Fruit fly (Drosophila melanogaster) whole organism, embryonic: Measurements from ENCODE around the gene Prp18.

Source experiments
- C15 ChIP-seq: fragments of 200-800 bp; sonication (Bioruptor generic); IDR thresholded peaks from 3 replicates; pipeline ENCODE4 v1.3.6; 2022; ENCODE audit warnings: missing biosample characterization, missing genetic modification characterization
- CG10267 ChIP-seq: fragments of 200-800 bp; sonication (Bioruptor generic); optimal IDR thresholded peaks from 2 replicates; lab custom pipeline; 2018; ENCODE audit warnings: missing biosample characterization, mild to moderate bottlenecking, missing genetic modification characterization, moderate library complexity
- CG11398 ChIP-seq: fragments of 200-800 bp; sonication (Bioruptor generic); optimal IDR thresholded peaks from 2 replicates; lab custom pipeline; 2016; ENCODE audit warnings: missing biosample characterization, missing genetic modification characterization
- CG11560 ChIP-seq: fragments of 200-800 bp; sonication (Bioruptor generic); IDR thresholded peaks from 3 replicates; pipeline ENCODE4 v1.3.6; 2022; ENCODE audit warnings: missing biosample characterization, missing genetic modification characterization
- CG11696 ChIP-seq: fragments of 200-800 bp; sonication (Bioruptor generic); IDR thresholded peaks from 2 replicates; pipeline ENCODE4 v1.3.6; 2022; ENCODE audit warnings: missing biosample characterization, missing genetic modification characterization
- CG12236 ChIP-seq: fragments of 200-800 bp; sonication (Bioruptor generic); optimal IDR thresholded peaks from 2 replicates; lab custom pipeline; 2016; ENCODE audit warnings: missing biosample characterization, missing genetic modification characterization
- CG1233 ChIP-seq: fragments of 200-800 bp; sonication (Bioruptor generic); optimal IDR thresholded peaks from 4 replicates; lab custom pipeline; 2018; ENCODE audit warnings: missing biosample characterization, mild to moderate bottlenecking, missing genetic modification characterization
- CG13296 ChIP-seq: fragments of 200-800 bp; sonication (Bioruptor generic); optimal IDR thresholded peaks from 3 replicates; lab custom pipeline; 2018; ENCODE audit warnings: missing biosample characterization, mild to moderate bottlenecking, missing genetic modification characterization
- CG15479 ChIP-seq: fragments of 200-800 bp; sonication (Bioruptor generic); optimal IDR thresholded peaks from 3 replicates; lab custom pipeline; 2019; ENCODE audit warnings: missing biosample characterization, mild to moderate bottlenecking, missing genetic modification characterization, moderate library complexity
- CG2202 ChIP-seq: fragments of 200-800 bp; sonication (Bioruptor generic); optimal IDR thresholded peaks from 2 replicates; lab custom pipeline; 2018; ENCODE audit warnings: missing biosample characterization, mild to moderate bottlenecking, missing genetic modification characterization
- CG30431 ChIP-seq: fragments of 200-800 bp; sonication (Bioruptor generic); optimal IDR thresholded peaks from 2 replicates; lab custom pipeline; 2017; ENCODE audit warnings: missing biosample characterization, missing genetic modification characterization
- CG33213 ChIP-seq: fragments of 200-800 bp; sonication (Bioruptor generic); optimal IDR thresholded peaks from 3 replicates; lab custom pipeline; 2016; ENCODE audit warnings: missing biosample characterization, missing genetic modification characterization
- CG34376 ChIP-seq: fragments of 200-800 bp; sonication (Bioruptor generic); optimal IDR thresholded peaks from 2 replicates; lab custom pipeline; 2018; ENCODE audit warnings: missing biosample characterization, mild to moderate bottlenecking, missing genetic modification characterization
- CG42726 ChIP-seq: fragments of 200-800 bp; sonication (Bioruptor generic); IDR thresholded peaks from 2 replicates; pipeline ENCODE4 v1.3.6; 2022; ENCODE audit warnings: missing biosample characterization, missing genetic modification characterization; ENCODE audit not compliant: partially characterized antibody
- CG4360 ChIP-seq: fragments of 200-800 bp; sonication (Bioruptor generic); IDR thresholded peaks from 2 replicates; pipeline ENCODE4 v1.3.6; 2022; ENCODE audit warnings: missing biosample characterization, missing genetic modification characterization
- CG7963 ChIP-seq: fragments of 200-800 bp; sonication (Bioruptor generic); IDR thresholded peaks from 3 replicates; pipeline ENCODE4 v1.3.6; 2022; ENCODE audit warnings: missing biosample characterization, missing genetic modification characterization; ENCODE audit not compliant: partially characterized antibody
- CG9215 ChIP-seq: fragments of 200-800 bp; sonication (Bioruptor generic); IDR thresholded peaks from 2 replicates; pipeline ENCODE4 v1.3.6; 2022; ENCODE audit warnings: missing biosample characterization, missing genetic modification characterization
- CG9609 ChIP-seq: fragments of 200-800 bp; sonication (Bioruptor generic); optimal IDR thresholded peaks from 3 replicates; lab custom pipeline; 2016; ENCODE audit warnings: missing biosample characterization, missing genetic modification characterization
- CG9932 ChIP-seq: fragments of 200-800 bp; sonication (Bioruptor generic); IDR thresholded peaks from 2 replicates; pipeline ENCODE4 v1.3.6; 2022; ENCODE audit warnings: missing biosample characterization, missing genetic modification characterization
- CkIIα-i1 ChIP-seq: fragments of 200-800 bp; sonication (Bioruptor generic); IDR thresholded peaks from 2 replicates; pipeline ENCODE4 v1.3.6; 2022; ENCODE audit warnings: missing biosample characterization, missing genetic modification characterization
- CrebB ChIP-seq: fragments of 200-800 bp; sonication (Bioruptor generic); optimal IDR thresholded peaks from 3 replicates; lab custom pipeline; 2018; ENCODE audit warnings: missing biosample characterization, mild to moderate bottlenecking, missing genetic modification characterization
- D19A ChIP-seq: fragments of 200-800 bp; optimal IDR thresholded peaks from 3 replicates; lab custom pipeline; 2019; ENCODE audit warnings: missing biosample characterization, mild to moderate bottlenecking, missing genetic modification characterization, moderate library complexity
- D19B ChIP-seq: fragments of 200-800 bp; sonication (Bioruptor generic); optimal IDR thresholded peaks from 2 replicates; lab custom pipeline; 2017; ENCODE audit warnings: missing biosample characterization, mild to moderate bottlenecking, missing genetic modification characterization
- ERR ChIP-seq: fragments of 200-800 bp; sonication (Bioruptor generic); optimal IDR thresholded peaks from 2 replicates; lab custom pipeline; 2016; ENCODE audit warnings: missing biosample characterization, missing genetic modification characterization
- Eip74EF ChIP-seq, 2 experiments: fragments of 200-800 bp in 1 of 2; fragments of >200 bp in 1 of 2; sonication (Bioruptor generic) in 1 of 2; optimal IDR thresholded peaks; 2 replicates each; lab custom pipeline; 2017 to 2019; ENCODE audit warnings: missing biosample characterization in 2 of 2, missing genetic modification characterization in 2 of 2, mild to moderate bottlenecking in 1 of 2, moderate library complexity in 1 of 2
- Fer2 ChIP-seq: fragments of 200-800 bp; sonication (Bioruptor generic); optimal IDR thresholded peaks from 2 replicates; lab custom pipeline; 2018; ENCODE audit warnings: missing biosample characterization, mild to moderate bottlenecking, missing genetic modification characterization, moderate library complexity
- HmgD ChIP-seq: fragments of 200-800 bp; sonication (Bioruptor generic); optimal IDR thresholded peaks from 3 replicates; lab custom pipeline; 2016; ENCODE audit warnings: missing biosample characterization, missing genetic modification characterization
- HmgZ ChIP-seq: fragments of 200-800 bp; sonication (Bioruptor generic); optimal IDR thresholded peaks from 2 replicates; lab custom pipeline; 2018; ENCODE audit warnings: missing biosample characterization, mild to moderate bottlenecking, missing genetic modification characterization
- Hr39 ChIP-seq: fragments of >200 bp; optimal IDR thresholded peaks from 2 replicates; lab custom pipeline; 2017
- MTF-1 ChIP-seq: fragments of 200-800 bp; sonication (Bioruptor generic); optimal IDR thresholded peaks from 2 replicates; lab custom pipeline; 2018; ENCODE audit warnings: missing biosample characterization, mild to moderate bottlenecking, missing genetic modification characterization, borderline replicate concordance
- Oaz ChIP-seq: fragments of 200-800 bp; sonication (Bioruptor generic); IDR thresholded peaks from 2 replicates; pipeline ENCODE4 v1.3.6; 2022; ENCODE audit warnings: missing biosample characterization, missing genetic modification characterization
- Six4 ChIP-seq: fragments of 200-800 bp; sonication (Bioruptor generic); optimal IDR thresholded peaks from 2 replicates; lab custom pipeline; 2016; ENCODE audit warnings: missing biosample characterization, missing genetic modification characterization
- Vsx1 ChIP-seq: fragments of 200-800 bp; sonication (Bioruptor generic); optimal IDR thresholded peaks from 2 replicates; lab custom pipeline; 2017; ENCODE audit warnings: missing biosample characterization, mild to moderate bottlenecking, missing genetic modification characterization, missing genetic modification reagents
- al ChIP-seq: fragments of 200-800 bp; sonication (Bioruptor generic); IDR thresholded peaks from 2 replicates; pipeline ENCODE4 v1.3.6; 2022; ENCODE audit warnings: missing biosample characterization, missing genetic modification characterization
- amos ChIP-seq: fragments of 200-800 bp; sonication (Bioruptor generic); IDR thresholded peaks from 2 replicates; pipeline ENCODE4 v1.3.6; 2022; ENCODE audit warnings: missing biosample characterization, missing genetic modification characterization; ENCODE audit not compliant: partially characterized antibody
- ase ChIP-seq: fragments of 200-800 bp; sonication (Bioruptor generic); IDR thresholded peaks from 3 replicates; pipeline ENCODE4 v1.3.6; 2022; ENCODE audit warnings: missing biosample characterization, missing genetic modification characterization
- chinmo ChIP-seq: fragments of 200-800 bp; sonication (Bioruptor generic); IDR thresholded peaks from 4 replicates; pipeline ENCODE4 v1.3.6; 2022; ENCODE audit warnings: missing biosample characterization, missing genetic modification characterization; ENCODE audit not compliant: partially characterized antibody
- dimm ChIP-seq: fragments of 200-800 bp; sonication (Bioruptor generic); IDR thresholded peaks from 2 replicates; pipeline ENCODE4 v1.3.6; 2022; ENCODE audit warnings: missing biosample characterization, missing genetic modification characterization
- dmrt11E ChIP-seq: fragments of 200-800 bp; sonication (Bioruptor generic); optimal IDR thresholded peaks from 3 replicates; lab custom pipeline; 2018; ENCODE audit warnings: missing biosample characterization, mild to moderate bottlenecking, missing genetic modification characterization, moderate library complexity
- en ChIP-seq: fragments of 200-800 bp; sonication (Bioruptor generic); optimal IDR thresholded peaks from 2 replicates; lab custom pipeline; 2016; ENCODE audit warnings: missing biosample characterization, missing genetic modification characterization
- jumu ChIP-seq: fragments of 200-800 bp; sonication (Bioruptor generic); optimal IDR thresholded peaks from 3 replicates; lab custom pipeline; 2016; ENCODE audit warnings: missing biosample characterization, missing genetic modification characterization
- lilli ChIP-seq: fragments of 200-800 bp; sonication (Bioruptor generic); optimal IDR thresholded peaks from 3 replicates; lab custom pipeline; 2016; ENCODE audit warnings: missing biosample characterization, missing genetic modification characterization
- mld ChIP-seq: fragments of 200-800 bp; sonication (Bioruptor generic); IDR thresholded peaks from 3 replicates; pipeline ENCODE4 v1.3.6; 2022; ENCODE audit warnings: missing biosample characterization, missing genetic modification characterization; ENCODE audit not compliant: partially characterized antibody
- onecut ChIP-seq: fragments of 200-800 bp; sonication (Bioruptor generic); IDR thresholded peaks from 2 replicates; pipeline ENCODE4 v1.3.6; 2022; ENCODE audit warnings: missing biosample characterization, missing genetic modification characterization
- pfk ChIP-seq: fragments of 200-800 bp; sonication (Bioruptor generic); optimal IDR thresholded peaks from 2 replicates; lab custom pipeline; 2018; ENCODE audit warnings: missing biosample characterization, mild to moderate bottlenecking, missing genetic modification characterization, moderate library complexity
- sens ChIP-seq: fragments of 200-800 bp; sonication (Bioruptor generic); peaks from one replicate; lab custom pipeline; 2016; ENCODE audit warnings: missing biosample characterization, missing genetic modification characterization
- trh ChIP-seq: fragments of 200-800 bp; sonication (Bioruptor generic); optimal IDR thresholded peaks from 2 replicates; lab custom pipeline; 2016; ENCODE audit warnings: missing biosample characterization, missing genetic modification characterization
- ttk ChIP-seq: fragments of 200-800 bp; sonication (Bioruptor generic); IDR thresholded peaks from 2 replicates; pipeline ENCODE4 v2.1.2; 2022; ENCODE audit warnings: missing biosample characterization, missing genetic modification characterization
- twi ChIP-seq: fragments of 200-800 bp; optimal IDR thresholded peaks from 2 replicates; lab custom pipeline; 2019; ENCODE audit warnings: missing biosample characterization, mild to moderate bottlenecking, missing genetic modification characterization, moderate library complexity
- wor ChIP-seq: fragments of 200-800 bp; sonication (Bioruptor generic); IDR thresholded peaks from 2 replicates; pipeline ENCODE4 v1.3.6; 2022; ENCODE audit warnings: missing biosample characterization, missing genetic modification characterization

Prp18 gene

dm6 chr3R:18985114-18985785 is 45.8 kb downstream of the Prp18 start (continued):
- TF ChIP-seq CG30431 (GFP tag; lab: Kevin White, UChicago) = no peak
- TF ChIP-seq pfk (GFP tag; lab: Kevin White, UChicago) = no peak
- TF ChIP-seq Eip74EF (GFP tag; optimal IDR thresholded peaks at IDR 0.05; lab: Kevin White, UChicago) = no peak
- TF ChIP-seq CG9215 (GFP tag; lab: Robert Waterston, UW) = peak; percentile 45; the same call in 1 of the 2 replicates
- peak; percentile 32 for TF ChIP-seq CG13296 (GFP tag; lab: Kevin White, UChicago)
- no peak for TF ChIP-seq CG7963 (GFP tag; lab: Robert Waterston, UW)
- TF ChIP-seq CG11560 = no peak
- TF ChIP-seq ERR = no peak
- no peak for TF ChIP-seq ttk (GFP tag; lab: Robert Waterston, UW)
- TF ChIP-seq CG15479 = no peak
- TF ChIP-seq CG2202 (tag; lab: Kevin White, UChicago) = no peak
- no peak for TF ChIP-seq amos (GFP tag; lab: Robert Waterston, UW)
- peak; percentile 85 for TF ChIP-seq D19B (GFP tag; lab: Kevin White, UChicago)
- TF ChIP-seq HmgD = no peak
- TF ChIP-seq CG10267 = peak; percentile 22
- peak; percentile 46 for TF ChIP-seq lilli (GFP tag; lab: Kevin White, UChicago)
- no peak for TF ChIP-seq CG11398 (GFP tag; lab: Kevin White, UChicago)
- no peak for TF ChIP-seq CG33213 (GFP tag; lab: Kevin White, UChicago)
- TF ChIP-seq al = peak; percentile 69
- no peak for TF ChIP-seq CG11696 (GFP tag; lab: Robert Waterston, UW)
- no peak for TF ChIP-seq dmrt11E
- TF ChIP-seq CG12236 (GFP tag; lab: Kevin White, UChicago) = no peak
- no peak for TF ChIP-seq Oaz (GFP tag; lab: Robert Waterston, UW)
- no peak for TF ChIP-seq MTF-1
- TF ChIP-seq ase (GFP tag; lab: Robert Waterston, UW) = no peak
- peak; percentile 40 for TF ChIP-seq Fer2 (tag; lab: Kevin White, UChicago)
- no peak for TF ChIP-seq CG9609 (GFP tag; lab: Kevin White, UChicago)
- peak; percentile 52; the same call in 1 of the 2 replicates for TF ChIP-seq CG9932 (GFP tag; lab: Robert Waterston, UW)
- no peak for TF ChIP-seq onecut (GFP tag; lab: Robert Waterston, UW)
- 0 out of 4 replicates have a peak, but pooled peaks have one; percentile 36 for TF ChIP-seq chinmo (GFP tag; lab: Robert Waterston, UW)
- no peak for TF ChIP-seq mld (GFP tag; lab: Robert Waterston, UW)
- no peak for TF ChIP-seq twi (tag; lab: Kevin White, UChicago)
- no peak for TF ChIP-seq trh (GFP tag; lab: Kevin White, UChicago)
- no peak for TF ChIP-seq CG42726 (GFP tag; lab: Robert Waterston, UW)
- no peak for TF ChIP-seq HmgZ (tag; lab: Kevin White, UChicago)
- TF ChIP-seq Vsx1 (GFP tag; lab: Kevin White, UChicago) = no peak
- no peak for TF ChIP-seq Hr39
- TF ChIP-seq CG4360 = no peak
- no peak for TF ChIP-seq wor (GFP tag; lab: Robert Waterston, UW)
- no peak for TF ChIP-seq sens
- TF ChIP-seq D19A (tag; lab: Kevin White, UChicago) = peak; percentile 52
- TF ChIP-seq CG34376 (GFP tag; lab: Kevin White, UChicago) = peak; percentile 15
- TF ChIP-seq CrebB (tag; lab: Kevin White, UChicago) = no peak
- TF ChIP-seq dimm (GFP tag; lab: Robert Waterston, UW) = no peak
- TF ChIP-seq jumu = no peak
- no peak for TF ChIP-seq en (GFP tag; lab: Kevin White, UChicago)
- TF ChIP-seq CkIIα-i1 (GFP tag; lab: Robert Waterston, UW) = no peak
- TF ChIP-seq CG1233 (GFP tag; lab: Kevin White, UChicago) = peak; percentile 45
- TF ChIP-seq Six4 (GFP tag; lab: Kevin White, UChicago) = no peak
- no peak for TF ChIP-seq C15 (GFP tag; lab: Robert Waterston, UW)
